Worm (Caenorhabditis elegans) whole organism, young adult: ENCODE results near the gene F49H12.3.

Experiments
- B0019.2 ChIP-seq: fragments of 200-800 bp; sonication (Bioruptor generic); conservative IDR thresholded peaks from 2 replicates; pipeline ENCODE4 v1.3.6; 2022; ENCODE audit warnings: missing genetic modification reagents, missing genetic modification characterization, missing compliant biosample characterization
- F49E8.2 ChIP-seq: sonication (generic microtip); optimal IDR thresholded peaks from 3 replicates; lab custom pipeline; 2017; ENCODE audit warnings: missing genetic modification characterization, mild to moderate bottlenecking, missing compliant biosample characterization, antibody characterized with exemption, moderate library complexity; ENCODE audit not compliant: insufficient read depth
- cebp-2 ChIP-seq: fragments of 200-800 bp; sonication (Bioruptor generic); IDR thresholded peaks from 2 replicates; pipeline ENCODE4 v1.3.6; 2022; ENCODE audit warnings: missing genetic modification characterization, missing compliant biosample characterization
- ceh-91 ChIP-seq: fragments of 200-800 bp; sonication (Bioruptor generic); IDR thresholded peaks from 2 replicates; pipeline ENCODE4 v1.3.6; 2022; ENCODE audit warnings: missing genetic modification reagents, missing genetic modification characterization, missing compliant biosample characterization
- chd-7 ChIP-seq: sonication (generic microtip); optimal IDR thresholded peaks from 2 replicates; lab custom pipeline; 2016; ENCODE audit warnings: mild to moderate bottlenecking, missing genetic modification characterization, moderate library complexity, missing compliant biosample characterization
- egrh-3 ChIP-seq: fragments of 200-800 bp; sonication (Bioruptor generic); IDR thresholded peaks from 2 replicates; pipeline ENCODE4 v1.3.6; 2022; ENCODE audit warnings: missing genetic modification reagents, missing genetic modification characterization, missing compliant biosample characterization
- ets-4 ChIP-seq: fragments of 200-800 bp; sonication (Bioruptor generic); optimal IDR thresholded peaks from 2 replicates; lab custom pipeline; 2018; ENCODE audit warnings: mild to moderate bottlenecking, missing genetic modification characterization, missing compliant biosample characterization
- let-526 ChIP-seq: fragments of 200-800 bp; sonication (Bioruptor generic); IDR thresholded peaks from 2 replicates; pipeline ENCODE4 v1.3.6; 2022; ENCODE audit warnings: missing genetic modification reagents, missing genetic modification characterization, missing compliant biosample characterization
- madf-8 ChIP-seq: fragments of 200-800 bp; sonication (Bioruptor generic); conservative IDR thresholded peaks from 2 replicates; pipeline ENCODE4 v1.3.6; 2022; ENCODE audit warnings: missing genetic modification reagents, missing genetic modification characterization, missing compliant biosample characterization
- mel-28 ChIP-seq: sonication (generic microtip); optimal IDR thresholded peaks from 2 replicates; lab custom pipeline; 2016; ENCODE audit warnings: borderline replicate concordance, mild to moderate bottlenecking, missing genetic modification characterization, missing compliant biosample characterization
- nfya-1 ChIP-seq: sonication (generic microtip); optimal IDR thresholded peaks from 2 replicates; lab custom pipeline; 2017; ENCODE audit warnings: antibody characterized with exemption, missing compliant biosample characterization, missing genetic modification characterization, borderline replicate concordance; ENCODE audit not compliant: insufficient read depth
- pbrm-1 ChIP-seq: fragments of 200-800 bp; sonication (Bioruptor generic); IDR thresholded peaks from 2 replicates; pipeline ENCODE4 v1.3.6; 2022; ENCODE audit warnings: missing genetic modification reagents, missing genetic modification characterization, missing compliant biosample characterization
- pha-4 ChIP-seq: fragments of 150-350 bp; sonication (generic microtip); optimal IDR thresholded peaks from 2 replicates; lab custom pipeline; 2014; ENCODE audit warnings: missing biosample characterization, missing genetic modification reagents, missing genetic modification characterization
- unc-62 ChIP-seq: fragments of 150-350 bp; optimal IDR thresholded peaks from 2 replicates; lab custom pipeline; 2014; ENCODE audit warnings: missing biosample characterization, missing genetic modification reagents, missing genetic modification characterization

- TF ChIP-seq nfya-1 (tag; lab: Kevin White, UChicago), result no peak
- TF ChIP-seq unc-62, result no peak
- TF ChIP-seq let-526 (GFP tag; lab: Robert Waterston, UW), result no peak
- TF ChIP-seq chd-7, result no peak
- TF ChIP-seq pbrm-1 (GFP tag; lab: Robert Waterston, UW), result no peak
- no peak for TF ChIP-seq pha-4 (tag; lab: Kevin White, UChicago)
- no peak for TF ChIP-seq mel-28 (tag; lab: Kevin White, UChicago)
- TF ChIP-seq ets-4 (GFP tag; lab: Kevin White, UChicago), result no peak
- no peak for TF ChIP-seq cebp-2 (GFP tag; lab: Robert Waterston, UW)
- TF ChIP-seq madf-8, result no peak
- TF ChIP-seq F49E8.2, result no peak
- TF ChIP-seq egrh-3 (GFP tag; lab: Robert Waterston, UW), result no peak
- no peak for TF ChIP-seq ceh-91 (GFP tag; lab: Robert Waterston, UW)
- TF ChIP-seq B0019.2, result no peak
These were observed 46.0 kb downstream of the F49H12.3 start, which contains the start of gene F53B1.8 for ce11 chrX:2130141-2130540.
